Worm (Caenorhabditis elegans) whole organism, L1 larva: Measurements from ENCODE around the gene nhr-179.

Experiments used
- C04F5.9 ChIP-seq: sonication (generic microtip); optimal IDR thresholded peaks from 2 replicates; lab custom pipeline; 2016; ENCODE audit warnings: missing genetic modification characterization, missing compliant biosample characterization
- C16A3.4 ChIP-seq: fragments of 150-350 bp; optimal IDR thresholded peaks from 2 replicates; lab custom pipeline; 2014; ENCODE audit warnings: missing biosample characterization, missing genetic modification characterization
- C34B4.2 ChIP-seq: sonication (generic microtip); optimal IDR thresholded peaks from 2 replicates; lab custom pipeline; 2017; ENCODE audit warnings: mild to moderate bottlenecking, missing genetic modification characterization, missing compliant biosample characterization
- F16B12.6 ChIP-seq: fragments of 150-350 bp; optimal IDR thresholded peaks from 2 replicates; lab custom pipeline; 2014; ENCODE audit warnings: missing biosample characterization, missing genetic modification characterization
- alr-1 ChIP-seq: fragments of 200-800 bp; sonication (Bioruptor generic); optimal IDR thresholded peaks from 2 replicates; lab custom pipeline; 2018; ENCODE audit warnings: borderline replicate concordance, mild to moderate bottlenecking, missing genetic modification characterization, missing compliant biosample characterization
- blmp-1 ChIP-seq: fragments of 150-350 bp; optimal IDR thresholded peaks from 2 replicates; lab custom pipeline; 2014; ENCODE audit warnings: missing biosample characterization, missing genetic modification characterization
- dsc-1 ChIP-seq: sonication (generic microtip); optimal IDR thresholded peaks from 2 replicates; lab custom pipeline; 2016; ENCODE audit warnings: mild to moderate bottlenecking, missing genetic modification characterization, missing compliant biosample characterization
- efl-1 ChIP-seq, 4 experiments: fragments of 150-350 bp; optimal IDR thresholded peaks in 3 of 4; peaks in 1 of 4; 1 replicate in 1 of 4; 2 replicates in 3 of 4; lab custom pipeline; 2014; ENCODE audit warnings: missing biosample characterization in 2 of 4, missing genetic modification characterization in 2 of 4, missing genetic modification reagents in 2 of 4
- efl-3 ChIP-seq: fragments of 200-800 bp; sonication (Bioruptor generic); optimal IDR thresholded peaks from 2 replicates; lab custom pipeline; 2018; ENCODE audit warnings: mild to moderate bottlenecking, missing genetic modification characterization, missing compliant biosample characterization
- egl-27 ChIP-seq, 2 experiments: fragments of 150-350 bp in 1 of 2; sonication (generic microtip); optimal IDR thresholded peaks; 3 replicates each; lab custom pipeline; 2017 to 2018; ENCODE audit warnings: missing biosample characterization in 2 of 2, missing genetic modification characterization in 2 of 2, missing genetic modification reagents in 2 of 2
- elt-2 ChIP-seq: sonication (generic microtip); optimal IDR thresholded peaks from 2 replicates; lab custom pipeline; 2016; ENCODE audit warnings: missing genetic modification characterization, mild to moderate bottlenecking, inconsistent platforms, missing compliant biosample characterization, missing genetic modification reagents
- ets-5 ChIP-seq: fragments of 200-800 bp; sonication (Bioruptor generic); IDR thresholded peaks from 2 replicates; pipeline ENCODE4 v1.3.6; 2022; ENCODE audit warnings: missing genetic modification characterization, missing compliant biosample characterization
- fkh-4 ChIP-seq: sonication (generic microtip); optimal IDR thresholded peaks from 2 replicates; lab custom pipeline; 2016; ENCODE audit warnings: missing compliant biosample characterization, missing genetic modification characterization, borderline replicate concordance
- hlh-17 ChIP-seq: fragments of 200-800 bp; sonication (Bioruptor generic); optimal IDR thresholded peaks from 2 replicates; lab custom pipeline; 2018; ENCODE audit warnings: missing genetic modification characterization, mild to moderate bottlenecking, missing compliant biosample characterization, moderate library complexity, borderline replicate concordance
- lin-14 ChIP-seq: fragments of 200-800 bp; sonication (Bioruptor generic); optimal IDR thresholded peaks from 2 replicates; lab custom pipeline; 2018; ENCODE audit warnings: mild to moderate bottlenecking, missing genetic modification characterization, moderate library complexity, missing compliant biosample characterization
- lin-15B ChIP-seq: fragments of 150-350 bp; sonication (generic microtip); optimal IDR thresholded peaks from 3 replicates; lab custom pipeline; 2014; ENCODE audit warnings: missing biosample characterization, missing genetic modification characterization
- lin-35 ChIP-seq, 2 experiments: fragments of 150-350 bp; optimal IDR thresholded peaks; 2 replicates each; lab custom pipeline; 2014; ENCODE audit warnings: missing biosample characterization in 2 of 2, missing genetic modification characterization in 2 of 2, missing genetic modification reagents in 2 of 2
- lin-39 ChIP-seq: fragments of 150-350 bp; optimal IDR thresholded peaks from 2 replicates; lab custom pipeline; 2014; ENCODE audit warnings: missing biosample characterization, missing genetic modification reagents, missing genetic modification characterization
- lir-3 ChIP-seq: sonication (generic microtip); optimal IDR thresholded peaks from 2 replicates; lab custom pipeline; 2016; ENCODE audit warnings: mild to moderate bottlenecking, missing genetic modification characterization, moderate library complexity, missing compliant biosample characterization; ENCODE audit not compliant: poor library complexity
- lsy-2 ChIP-seq, 2 experiments: fragments of 150-350 bp; optimal IDR thresholded peaks; 2 replicates each; lab custom pipeline; 2014; ENCODE audit warnings: missing biosample characterization in 2 of 2, missing genetic modification characterization in 2 of 2
- mep-1 ChIP-seq: fragments of 150-350 bp; optimal IDR thresholded peaks from 2 replicates; lab custom pipeline; 2014; ENCODE audit warnings: missing biosample characterization, missing genetic modification characterization
- nhr-19 ChIP-seq: fragments of 200-800 bp; sonication (Bioruptor generic); conservative IDR thresholded peaks from 2 replicates; pipeline ENCODE4 v1.3.6; 2022; ENCODE audit warnings: missing genetic modification characterization, missing compliant biosample characterization
- nhr-20 ChIP-seq: sonication (generic microtip); optimal IDR thresholded peaks from 2 replicates; lab custom pipeline; 2016; ENCODE audit warnings: mild to moderate bottlenecking, missing genetic modification characterization, missing compliant biosample characterization
- nhr-237 ChIP-seq: fragments of 150-350 bp; optimal IDR thresholded peaks from 2 replicates; lab custom pipeline; 2014; ENCODE audit warnings: missing biosample characterization, missing genetic modification characterization
- nhr-47 ChIP-seq: sonication (generic microtip); optimal IDR thresholded peaks from 2 replicates; lab custom pipeline; 2016; ENCODE audit warnings: mild to moderate bottlenecking, missing genetic modification characterization, moderate library complexity, missing compliant biosample characterization
- nhr-71 ChIP-seq: sonication (generic microtip); optimal IDR thresholded peaks from 2 replicates; lab custom pipeline; 2016; ENCODE audit warnings: mild to moderate bottlenecking, missing genetic modification characterization, moderate library complexity, missing compliant biosample characterization
- nhr-76 ChIP-seq: sonication (generic microtip); optimal IDR thresholded peaks from 2 replicates; lab custom pipeline; 2017; ENCODE audit warnings: missing biosample characterization, missing genetic modification characterization
- nhr-85 ChIP-seq: sonication (generic microtip); peaks from one replicate; lab custom pipeline; 2016; ENCODE audit warnings: missing genetic modification characterization, inconsistent platforms, missing compliant biosample characterization
- nhr-90 ChIP-seq: sonication (generic microtip); optimal IDR thresholded peaks from 2 replicates; lab custom pipeline; 2016; ENCODE audit warnings: mild to moderate bottlenecking, missing genetic modification characterization, missing compliant biosample characterization; ENCODE audit not compliant: poor library complexity
- pag-3 ChIP-seq: sonication (generic microtip); optimal IDR thresholded peaks from 2 replicates; lab custom pipeline; 2017; ENCODE audit warnings: missing genetic modification characterization, mild to moderate bottlenecking, missing compliant biosample characterization, antibody characterized with exemption, borderline replicate concordance; ENCODE audit not compliant: insufficient read depth
- pqm-1 ChIP-seq: sonication (generic microtip); optimal IDR thresholded peaks from 3 replicates; lab custom pipeline; 2017; ENCODE audit warnings: missing biosample characterization, missing genetic modification characterization
- rnt-1 ChIP-seq: sonication (generic microtip); optimal IDR thresholded peaks from 2 replicates; lab custom pipeline; 2016; ENCODE audit warnings: mild to moderate bottlenecking, missing genetic modification characterization, moderate library complexity, missing compliant biosample characterization
- skn-1 ChIP-seq: fragments of 150-350 bp; optimal IDR thresholded peaks from 2 replicates; lab custom pipeline; 2014; ENCODE audit warnings: missing biosample characterization, missing genetic modification characterization
- snpc-4 ChIP-seq: fragments of 150-350 bp; optimal IDR thresholded peaks from 2 replicates; lab custom pipeline; 2014; ENCODE audit warnings: missing biosample characterization, missing genetic modification characterization
- snu-23 ChIP-seq: sonication (generic microtip); optimal IDR thresholded peaks from 2 replicates; lab custom pipeline; 2016; ENCODE audit warnings: missing genetic modification characterization, missing compliant biosample characterization
- unc-130 ChIP-seq: fragments of 150-350 bp; optimal IDR thresholded peaks from 2 replicates; lab custom pipeline; 2017; ENCODE audit warnings: missing biosample characterization, missing genetic modification characterization, inconsistent platforms
- unc-62 ChIP-seq: fragments of 150-350 bp; optimal IDR thresholded peaks from 2 replicates; lab custom pipeline; 2014; ENCODE audit warnings: missing biosample characterization, missing genetic modification reagents, missing genetic modification characterization
- unc-86 ChIP-seq: sonication (generic microtip); optimal IDR thresholded peaks from 2 replicates; lab custom pipeline; 2016; ENCODE audit warnings: missing genetic modification characterization, missing compliant biosample characterization
- ztf-11 ChIP-seq, 2 experiments: sonication (generic microtip); optimal IDR thresholded peaks; 2 replicates each; lab custom pipeline; 2016 to 2017; ENCODE audit warnings: missing genetic modification characterization in 2 of 2, missing biosample characterization in 1 of 2, missing compliant biosample characterization in 1 of 2
- ztf-4 ChIP-seq: fragments of 150-350 bp; optimal IDR thresholded peaks from 2 replicates; lab custom pipeline; 2014; ENCODE audit warnings: missing biosample characterization, missing genetic modification characterization

The nhr-179 gene

ce11 chrV:1586906-1587305 lies 31.8 kb downstream of the nhr-179 start, which contains the start of gene F16B4.6:
Gene F16B4.6 (plus strand): TSS chrV:1587206.
- TF ChIP-seq F16B12.6 (no peak), C16A3.4 (tag; lab: Kevin White, UChicago) (no peak), nhr-76 (tag; lab: Kevin White, UChicago) (no peak), blmp-1 (tag; lab: Kevin White, UChicago) (no peak)

- TF ChIP-seq unc-86 (tag; lab: Kevin White, UChicago) (no peak), snu-23 (GFP tag; lab: Kevin White, UChicago) (no peak), lir-3 (no peak), pqm-1 (tag; lab: Kevin White, UChicago) (no peak)
Observed at ce11 chrV:1585411-1585810, 33.2 kb downstream of the nhr-179 start, which contains the start of gene F16B4.7. Gene F16B4.7 (plus strand): TSS chrV:1585711.

ce11 chrV:1583242-1583641 lies 35.4 kb downstream of the nhr-179 start:
- TF ChIP-seq nhr-76 (tag; lab: Kevin White, UChicago) (no peak), lin-14 (GFP tag; lab: Kevin White, UChicago) (no peak), nhr-19 (GFP tag; lab: Robert Waterston, UW) (no peak), lsy-2 (tag; optimal IDR thresholded peaks at IDR 0.05; lab: Kevin White, UChicago) (no peak), fkh-4 (no peak), unc-130 (no peak), pag-3 (no peak), blmp-1 (tag; lab: Kevin White, UChicago) (no peak), nhr-71 (tag; lab: Kevin White, UChicago) (no peak), nhr-47 (tag; lab: Kevin White, UChicago) (no peak), ets-5 (no peak), nhr-85 (tag; lab: Kevin White, UChicago) (no peak), lin-35 (GFP tag; optimal IDR thresholded peaks at IDR 0.05; lab: Kevin White, UChicago) (no peak), dsc-1 (no peak), pqm-1 (tag; lab: Kevin White, UChicago) (no peak)

- peak; percentile 71 for TF ChIP-seq nhr-85 (tag; lab: Kevin White, UChicago)
- TF ChIP-seq unc-62 (GFP tag; lab: Kevin White, UChicago): no peak
- TF ChIP-seq efl-1 (optimal IDR thresholded peaks at IDR 0.05; lab: Kevin White, UChicago): no peak
- TF ChIP-seq efl-1 (GFP tag; optimal IDR thresholded peaks at IDR 0.05 in 1 of 2; lab: Kevin White, UChicago): peak in 1 of 2 experiments; percentile 53
- TF ChIP-seq blmp-1 (tag; lab: Kevin White, UChicago): no peak
Observed at ce11 chrV:1579790-1580189, 38.9 kb downstream of the nhr-179 start.

- TF ChIP-seq nhr-90 (tag; lab: Kevin White, UChicago) (no peak), nhr-85 (tag; lab: Kevin White, UChicago) (peak; percentile 50), efl-1 (optimal IDR thresholded peaks at IDR 0.05; lab: Kevin White, UChicago) (no peak), efl-1 (GFP tag; optimal IDR thresholded peaks at IDR 0.05 in 1 of 2; lab: Kevin White, UChicago) (peak in 1 of 2 experiments; percentile 18), pag-3 (no peak), C34B4.2 (no peak), snpc-4 (no peak), egl-27 (tag; optimal IDR thresholded peaks at IDR 0.05; lab: Kevin White, UChicago) (no peak), ztf-4 (tag; lab: Kevin White, UChicago) (no peak)
Observed at ce11 chrV:1578572-1579230, 40.0 kb downstream of the nhr-179 start.

- TF ChIP-seq lin-15B: no peak
- TF ChIP-seq skn-1: no peak
- TF ChIP-seq efl-3 (GFP tag; lab: Kevin White, UChicago): no peak
- no peak for TF ChIP-seq dsc-1
- TF ChIP-seq rnt-1 (tag; lab: Kevin White, UChicago): no peak
- TF ChIP-seq mep-1 (tag; lab: Kevin White, UChicago): no peak
- TF ChIP-seq ztf-11 (tag; optimal IDR thresholded peaks at IDR 0.05; lab: Kevin White, UChicago): no peak
- TF ChIP-seq hlh-17 (GFP tag; lab: Kevin White, UChicago): no peak
- no peak for TF ChIP-seq elt-2 (tag; lab: Kevin White, UChicago)
- TF ChIP-seq alr-1 (tag; lab: Kevin White, UChicago): no peak
- TF ChIP-seq nhr-237 (tag; lab: Kevin White, UChicago): no peak
- TF ChIP-seq C04F5.9 (tag; lab: Kevin White, UChicago): no peak
- TF ChIP-seq nhr-20: no peak
- no peak for TF ChIP-seq lin-39 (tag; lab: Kevin White, UChicago)
- TF ChIP-seq ztf-4 (tag; lab: Kevin White, UChicago): no peak
- TF ChIP-seq nhr-71 (tag; lab: Kevin White, UChicago): no peak
Observed at ce11 chrV:1577092-1577709, 41.5 kb downstream of the nhr-179 start.
